Fruit fly (Drosophila melanogaster) whole organism, embryonic: Measurements from ENCODE around the gene Nep6.
A peak's percentile ranks its signal among the peaks of the same experiment; 100 is the strongest.

Source experiments
- Ada2b ChIP-seq: fragments of 200-800 bp; sonication (Bioruptor generic); IDR thresholded peaks from 2 replicates; pipeline ENCODE4 v1.3.6; 2022; ENCODE audit warnings: missing biosample characterization, missing genetic modification characterization
- Awh ChIP-seq: fragments of 200-800 bp; sonication (Bioruptor generic); IDR thresholded peaks from 2 replicates; pipeline ENCODE4, ENCODE4 v1.3.6; 2022; ENCODE audit warnings: missing biosample characterization, missing genetic modification characterization
- Bdp1 ChIP-seq: fragments of 200-800 bp; sonication (Bioruptor generic); optimal IDR thresholded peaks from 3 replicates; lab custom pipeline; 2016; ENCODE audit warnings: missing biosample characterization, missing genetic modification characterization
- CG10565 ChIP-seq: fragments of 200-800 bp; sonication (Bioruptor generic); optimal IDR thresholded peaks from 3 replicates; lab custom pipeline; 2016; ENCODE audit warnings: missing biosample characterization, mild to moderate bottlenecking, missing genetic modification characterization
- CG11247 ChIP-seq: fragments of 200-800 bp; sonication (Bioruptor generic); IDR thresholded peaks from 2 replicates; pipeline ENCODE4 v1.3.6; 2022; ENCODE audit warnings: missing biosample characterization, missing genetic modification characterization
- CG11695 ChIP-seq: fragments of 200-800 bp; sonication (Bioruptor generic); IDR thresholded peaks from 3 replicates; pipeline ENCODE4 v1.3.6; 2022; ENCODE audit warnings: missing biosample characterization, missing genetic modification characterization
- CG12104 ChIP-seq: fragments of 200-800 bp; sonication (Bioruptor generic); optimal IDR thresholded peaks from 3 replicates; lab custom pipeline; 2016; ENCODE audit warnings: missing biosample characterization, missing genetic modification characterization
- CG12155 ChIP-seq: fragments of 200-800 bp; sonication (Bioruptor generic); optimal IDR thresholded peaks from 3 replicates; lab custom pipeline; 2016; ENCODE audit warnings: missing biosample characterization, missing genetic modification characterization
- CG12769 ChIP-seq: fragments of 200-800 bp; sonication (Bioruptor generic); optimal IDR thresholded peaks from 2 replicates; lab custom pipeline; 2019; ENCODE audit warnings: missing biosample characterization, mild to moderate bottlenecking, missing genetic modification characterization, moderate library complexity
- CG13424 ChIP-seq: fragments of 200-800 bp; sonication (Bioruptor generic); optimal IDR thresholded peaks from 2 replicates; lab custom pipeline; 2019; ENCODE audit warnings: missing biosample characterization, mild to moderate bottlenecking, missing genetic modification characterization, moderate library complexity
- CG13775 ChIP-seq: fragments of 200-800 bp; sonication (Bioruptor generic); optimal IDR thresholded peaks from 3 replicates; lab custom pipeline; 2017; ENCODE audit warnings: missing biosample characterization, mild to moderate bottlenecking, missing genetic modification characterization
- CG14441 ChIP-seq: fragments of 200-800 bp; sonication (Bioruptor generic); IDR thresholded peaks from 2 replicates; pipeline ENCODE4 v1.3.6; 2022; ENCODE audit warnings: missing biosample characterization, missing genetic modification characterization
- CG16813 ChIP-seq: fragments of 200-800 bp; sonication (Bioruptor generic); IDR thresholded peaks from 3 replicates; pipeline ENCODE4 v1.3.6; 2022; ENCODE audit warnings: missing biosample characterization, missing genetic modification characterization; ENCODE audit not compliant: partially characterized antibody
- CG17802 ChIP-seq: fragments of 200-800 bp; sonication (Bioruptor generic); optimal IDR thresholded peaks from 2 replicates; lab custom pipeline; 2018; ENCODE audit warnings: missing biosample characterization, mild to moderate bottlenecking, missing genetic modification characterization, moderate library complexity
- CG1832 ChIP-seq: fragments of 200-800 bp; sonication (Bioruptor generic); optimal IDR thresholded peaks from 2 replicates; lab custom pipeline; 2017; ENCODE audit warnings: missing biosample characterization, mild to moderate bottlenecking, missing genetic modification characterization, inconsistent platforms
- CG33213 ChIP-seq: fragments of 200-800 bp; sonication (Bioruptor generic); optimal IDR thresholded peaks from 3 replicates; lab custom pipeline; 2016; ENCODE audit warnings: missing biosample characterization, missing genetic modification characterization
- CG34422 ChIP-seq: fragments of 200-800 bp; sonication (Bioruptor generic); IDR thresholded peaks from 3 replicates; pipeline ENCODE4 v1.3.6; 2022; ENCODE audit warnings: missing biosample characterization, missing genetic modification characterization
- CG7271 ChIP-seq: fragments of 200-800 bp; sonication (Bioruptor generic); optimal IDR thresholded peaks from 2 replicates; lab custom pipeline; 2018; ENCODE audit warnings: missing biosample characterization, mild to moderate bottlenecking, missing genetic modification characterization, moderate library complexity
- CG8924 ChIP-seq: fragments of 200-800 bp; optimal IDR thresholded peaks from 3 replicates; lab custom pipeline; 2019; ENCODE audit warnings: missing biosample characterization, mild to moderate bottlenecking, missing genetic modification characterization, moderate library complexity
- Doc3 ChIP-seq: fragments of 200-800 bp; sonication (Bioruptor generic); IDR thresholded peaks from 3 replicates; pipeline ENCODE4 v1.3.6; 2022; ENCODE audit warnings: missing biosample characterization, missing genetic modification characterization; ENCODE audit not compliant: partially characterized antibody
- HLH4C ChIP-seq: fragments of 200-800 bp; sonication (Bioruptor generic); IDR thresholded peaks from 3 replicates; pipeline ENCODE4 v1.3.6; 2022; ENCODE audit warnings: missing biosample characterization, missing genetic modification characterization; ENCODE audit not compliant: partially characterized antibody
- HmgD ChIP-seq: fragments of 200-800 bp; sonication (Bioruptor generic); optimal IDR thresholded peaks from 3 replicates; lab custom pipeline; 2016; ENCODE audit warnings: missing biosample characterization, missing genetic modification characterization
- Hr3 ChIP-seq: fragments of 200-800 bp; sonication (Bioruptor generic); optimal IDR thresholded peaks from 3 replicates; lab custom pipeline; 2016; ENCODE audit warnings: missing biosample characterization, missing genetic modification characterization
- Hr39 ChIP-seq: fragments of >200 bp; optimal IDR thresholded peaks from 2 replicates; lab custom pipeline; 2017
- Lhr ChIP-seq: fragments of 200-800 bp; sonication (Bioruptor generic); optimal IDR thresholded peaks from 3 replicates; lab custom pipeline; 2017; ENCODE audit warnings: mild to moderate bottlenecking, missing biosample characterization, missing genetic modification reagents, missing genetic modification characterization
- Lim3 ChIP-seq: fragments of 200-800 bp; sonication (Bioruptor generic); IDR thresholded peaks from 2 replicates; pipeline ENCODE4 v1.3.6; 2022; ENCODE audit warnings: missing biosample characterization, missing genetic modification characterization
- Lpt ChIP-seq: fragments of >200 bp; optimal IDR thresholded peaks from 2 replicates; lab custom pipeline; 2018; ENCODE audit warnings: missing biosample characterization, missing genetic modification characterization
- NK7.1 ChIP-seq: fragments of 200-800 bp; sonication (Bioruptor generic); optimal IDR thresholded peaks from 3 replicates; lab custom pipeline; 2016; ENCODE audit warnings: missing biosample characterization, missing genetic modification characterization
- Oaz ChIP-seq: fragments of 200-800 bp; sonication (Bioruptor generic); IDR thresholded peaks from 2 replicates; pipeline ENCODE4 v1.3.6; 2022; ENCODE audit warnings: missing biosample characterization, missing genetic modification characterization
- Pdp1 ChIP-seq, 2 experiments: fragments of 200-800 bp; sonication (Bioruptor generic); optimal IDR thresholded peaks; 3 replicates each; lab custom pipeline; 2016; ENCODE audit warnings: missing biosample characterization in 2 of 2, missing genetic modification characterization in 2 of 2, mild to moderate bottlenecking in 1 of 2, moderate library complexity in 1 of 2
- Sox100B ChIP-seq: fragments of 200-800 bp; sonication (Bioruptor generic); optimal IDR thresholded peaks from 3 replicates; lab custom pipeline; 2018; ENCODE audit warnings: missing biosample characterization, mild to moderate bottlenecking, missing genetic modification characterization
- Sry-δ ChIP-seq: fragments of 200-800 bp; sonication (Bioruptor generic); optimal IDR thresholded peaks from 2 replicates; lab custom pipeline; 2016; ENCODE audit warnings: missing biosample characterization, missing genetic modification characterization
- amos ChIP-seq: fragments of 200-800 bp; sonication (Bioruptor generic); IDR thresholded peaks from 2 replicates; pipeline ENCODE4 v1.3.6; 2022; ENCODE audit warnings: missing biosample characterization, missing genetic modification characterization; ENCODE audit not compliant: partially characterized antibody
- aop ChIP-seq: fragments of 200-800 bp; sonication (Bioruptor generic); IDR thresholded peaks from 2 replicates; pipeline ENCODE4 v1.3.6; 2022; ENCODE audit warnings: missing biosample characterization, missing genetic modification characterization
- az2 ChIP-seq: fragments of 200-800 bp; sonication (Bioruptor generic); optimal IDR thresholded peaks from 3 replicates; lab custom pipeline; 2016; ENCODE audit warnings: missing biosample characterization, missing genetic modification characterization
- bab2 ChIP-seq: fragments of 200-800 bp; sonication (Bioruptor generic); optimal IDR thresholded peaks from 2 replicates; lab custom pipeline; 2016; ENCODE audit warnings: missing biosample characterization, missing genetic modification characterization
- bcd ChIP-seq: fragments of 200-800 bp; sonication (Bioruptor generic); optimal IDR thresholded peaks from 2 replicates; lab custom pipeline; 2017; ENCODE audit warnings: missing biosample characterization, mild to moderate bottlenecking, missing genetic modification characterization
- chif ChIP-seq, 2 experiments: fragments of 200-800 bp; sonication (Bioruptor generic); optimal IDR thresholded peaks; 3 replicates each; lab custom pipeline; 2016; ENCODE audit warnings: missing biosample characterization in 2 of 2, missing genetic modification characterization in 2 of 2
- crc ChIP-seq: fragments of 200-800 bp; sonication (Bioruptor generic); optimal IDR thresholded peaks from 2 replicates; lab custom pipeline; 2016; ENCODE audit warnings: missing biosample characterization, missing genetic modification characterization
- croc ChIP-seq: fragments of 200-800 bp; sonication (Bioruptor generic); conservative IDR thresholded peaks from 3 replicates; pipeline ENCODE4 v1.3.6; 2022; ENCODE audit warnings: missing biosample characterization, missing genetic modification characterization
- gt ChIP-seq: fragments of 200-800 bp; sonication (Bioruptor generic); IDR thresholded peaks from 2 replicates; pipeline ENCODE4 v1.3.6; 2022; ENCODE audit warnings: missing biosample characterization, missing genetic modification characterization
- pum ChIP-seq: fragments of 200-800 bp; sonication (Bioruptor generic); optimal IDR thresholded peaks from 2 replicates; lab custom pipeline; 2016; ENCODE audit warnings: missing biosample characterization, missing genetic modification characterization
- schlank ChIP-seq: fragments of 200-800 bp; sonication (Bioruptor generic); optimal IDR thresholded peaks from 2 replicates; lab custom pipeline; 2018; ENCODE audit warnings: missing biosample characterization, mild to moderate bottlenecking, missing genetic modification characterization
- scrt ChIP-seq: fragments of 200-800 bp; sonication (Bioruptor generic); optimal IDR thresholded peaks from 2 replicates; lab custom pipeline; 2018; ENCODE audit warnings: missing biosample characterization, mild to moderate bottlenecking, missing genetic modification characterization, moderate library complexity
- stc ChIP-seq: fragments of 200-800 bp; sonication (Bioruptor generic); IDR thresholded peaks from 2 replicates; pipeline ENCODE4 v1.3.6; 2022; ENCODE audit warnings: missing biosample characterization, missing genetic modification characterization
- tio ChIP-seq: fragments of 200-800 bp; sonication (Bioruptor generic); optimal IDR thresholded peaks from 2 replicates; lab custom pipeline; 2017; ENCODE audit warnings: missing biosample characterization, missing genetic modification characterization, inconsistent platforms
- trh ChIP-seq: fragments of 200-800 bp; sonication (Bioruptor generic); optimal IDR thresholded peaks from 2 replicates; lab custom pipeline; 2016; ENCODE audit warnings: missing biosample characterization, missing genetic modification characterization
- ttk ChIP-seq: fragments of 200-800 bp; sonication (Bioruptor generic); IDR thresholded peaks from 2 replicates; pipeline ENCODE4 v2.1.2; 2022; ENCODE audit warnings: missing biosample characterization, missing genetic modification characterization
- tx ChIP-seq: fragments of 200-800 bp; sonication (Bioruptor generic); optimal IDR thresholded peaks from 2 replicates; lab custom pipeline; 2016; ENCODE audit warnings: missing biosample characterization, missing genetic modification characterization
- vvl ChIP-seq: fragments of 200-800 bp; sonication (Bioruptor generic); IDR thresholded peaks from 2 replicates; pipeline ENCODE4 v1.3.6; 2022; ENCODE audit warnings: missing biosample characterization, missing genetic modification characterization
- wek ChIP-seq: fragments of 200-800 bp; sonication (Bioruptor generic); optimal IDR thresholded peaks from 3 replicates; lab custom pipeline; 2018; ENCODE audit warnings: missing biosample characterization, mild to moderate bottlenecking, missing genetic modification characterization, moderate library complexity
- zen2 ChIP-seq: fragments of 200-800 bp; sonication (Bioruptor generic); IDR thresholded peaks from 3 replicates; pipeline ENCODE4 v1.3.6; 2022; ENCODE audit warnings: missing biosample characterization, missing genetic modification characterization; ENCODE audit not compliant: partially characterized antibody

Gene Nep6

DNA sequence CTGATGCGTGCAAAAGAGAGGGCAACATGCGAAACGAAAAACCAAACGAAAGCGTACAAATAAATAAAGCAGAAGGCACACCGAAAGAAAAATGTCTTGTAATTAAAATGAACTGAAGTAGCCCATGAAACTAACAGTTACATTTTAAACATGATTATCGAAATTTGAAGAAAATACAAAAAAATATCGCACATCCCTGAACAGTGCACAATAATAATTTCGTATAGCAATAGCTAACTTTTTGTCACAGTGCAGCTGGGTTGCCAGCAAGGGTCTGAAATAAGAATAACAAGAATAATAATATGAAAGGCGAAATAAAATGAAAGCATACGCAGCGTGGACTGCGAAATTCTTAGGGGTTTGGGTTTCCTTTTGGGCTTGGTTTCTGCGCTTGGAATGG is 49.3 kb upstream of the Nep6 start (continued):
- TF ChIP-seq HmgD (peak; percentile 99), croc (GFP tag; lab: Robert Waterston, UW) (peak; percentile 99), wek (GFP tag; lab: Kevin White, UChicago) (peak; percentile 92), Lhr (peak; percentile 98), CG7271 (tag; lab: Kevin White, UChicago) (peak; percentile 92), CG12104 (peak; percentile 99), CG34422 (peak; percentile 99), zen2 (GFP tag; lab: Robert Waterston, UW) (no peak), Ada2b (peak; percentile 99), amos (GFP tag; lab: Robert Waterston, UW) (no peak), chif (GFP tag; optimal IDR thresholded peaks at IDR 0.05; lab: Kevin White, UChicago) (peak; percentile 99), Pdp1 (GFP tag; optimal IDR thresholded peaks at IDR 0.05; lab: Kevin White, UChicago) (peak; percentile 88 to 99), Lpt (GFP tag; lab: Kevin White, UChicago) (no peak), Sox100B (GFP tag; lab: Kevin White, UChicago) (peak; percentile 97), aop (peak; percentile 93), stc (GFP tag; lab: Robert Waterston, UW) (peak; percentile 98), CG12769 (tag; lab: Kevin White, UChicago) (peak; percentile 86), CG13424 (tag; lab: Kevin White, UChicago) (peak; percentile 98), CG12155 (peak; percentile 99), bcd (GFP tag; lab: Kevin White, UChicago) (peak; percentile 99), CG33213 (GFP tag; lab: Kevin White, UChicago) (peak; percentile 99), Lim3 (GFP tag; lab: Robert Waterston, UW) (peak; percentile 95), tio (GFP tag; lab: Kevin White, UChicago) (peak; percentile 99), CG11695 (GFP tag; lab: Robert Waterston, UW) (peak; percentile 99), CG13775 (GFP tag; lab: Kevin White, UChicago) (peak; percentile 99), CG8924 (peak; percentile 99), HLH4C (no peak), CG17802 (peak; percentile 93), CG1832 (GFP tag; lab: Kevin White, UChicago) (no peak), scrt (GFP tag; lab: Kevin White, UChicago) (peak; percentile 98), Bdp1 (peak; percentile 95), trh (GFP tag; lab: Kevin White, UChicago) (peak; percentile 99), crc (peak; percentile 98), Awh (GFP tag; lab: Robert Waterston, UW) (peak; percentile 99), az2 (peak; percentile 99), vvl (GFP tag; lab: Robert Waterston, UW) (peak; percentile 99), Hr3 (GFP tag; lab: Kevin White, UChicago) (peak; percentile 99), pum (GFP tag; lab: Kevin White, UChicago) (peak; percentile 99), gt (GFP tag; lab: Robert Waterston, UW) (peak; percentile 97), Oaz (peak; percentile 98), ttk (GFP tag; lab: Robert Waterston, UW) (peak; percentile 99), CG14441 (GFP tag; lab: Robert Waterston, UW) (peak; percentile 99), Hr39 (lab: Kevin White, UChicago) (no peak), CG16813 (GFP tag; lab: Robert Waterston, UW) (no peak), Doc3 (no peak), CG11247 (GFP tag; lab: Robert Waterston, UW) (peak; percentile 99), tx (GFP tag; lab: Kevin White, UChicago) (peak; percentile 99), schlank (tag; lab: Kevin White, UChicago) (peak; percentile 97), NK7.1 (GFP tag; lab: Kevin White, UChicago) (peak; percentile 99), bab2 (GFP tag; lab: Kevin White, UChicago) (peak; percentile 99), CG10565 (GFP tag; lab: Kevin White, UChicago) (peak; percentile 97), Sry-δ (peak; percentile 84)
